Worm (Caenorhabditis elegans) whole organism, young adult: ENCODE results near the gene Y41D4A.4.

Experiments
- ama-1 ChIP-seq, 3 experiments: fragments of 150-350 bp in 1 of 3; sonication (generic microtip) in 2 of 3; optimal IDR thresholded peaks; 2 replicates each; lab custom pipeline; 2014 to 2018; ENCODE audit warnings: missing biosample characterization in 2 of 3, missing genetic modification characterization in 2 of 3, missing genetic modification reagents in 2 of 3
- cebp-1 ChIP-seq, 2 experiments: fragments of 200-800 bp in 1 of 2; sonication (Bioruptor generic) in 1 of 2; sonication (generic microtip) in 1 of 2; IDR thresholded peaks in 1 of 2; optimal IDR thresholded peaks in 1 of 2; 2 replicates each; pipeline versions ENCODE4 v1.3.6 to Lab custom; 2017 to 2022; ENCODE audit warnings: missing compliant biosample characterization in 2 of 2, missing genetic modification characterization in 2 of 2, mild to moderate bottlenecking in 1 of 2, missing genetic modification reagents in 1 of 2, moderate library complexity in 1 of 2
- nhr-90 ChIP-seq: sonication (generic microtip); optimal IDR thresholded peaks from 2 replicates; lab custom pipeline; 2016; ENCODE audit warnings: missing genotype, mild to moderate bottlenecking, missing genetic modification characterization, missing compliant biosample characterization
- repo-1 ChIP-seq: sonication (generic microtip); optimal IDR thresholded peaks from 2 replicates; lab custom pipeline; 2017; ENCODE audit warnings: mild to moderate bottlenecking, missing genetic modification characterization, missing compliant biosample characterization

DNA sequence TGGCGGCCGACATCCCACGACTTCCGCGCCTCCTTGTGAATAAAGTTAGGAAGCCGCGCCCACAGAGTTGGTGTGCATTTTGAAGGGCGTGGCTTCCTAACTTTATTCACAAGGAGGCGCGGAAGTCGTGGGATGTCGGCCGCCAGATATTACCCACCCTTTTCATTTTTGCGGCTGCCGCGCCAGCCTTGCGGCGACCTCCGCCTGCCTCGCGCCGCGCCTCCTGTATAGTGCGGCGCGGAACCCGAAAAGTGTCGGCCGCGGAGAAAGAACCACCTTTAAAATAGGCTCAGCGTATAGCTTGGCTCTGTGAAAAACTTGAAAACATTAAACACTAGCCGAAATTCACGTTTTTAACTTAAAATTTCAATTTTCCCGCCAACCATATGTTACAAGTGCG, 17.7 kb downstream of the Y41D4A.4 start:
- TF ChIP-seq ama-1 (optimal IDR thresholded peaks at IDR 0.05; lab: Kevin White, UChicago): no peak
- TF ChIP-seq ama-1 (GFP tag; optimal IDR thresholded peaks at IDR 0.05; lab: Kevin White, UChicago): no peak
- no peak for TF ChIP-seq nhr-90 (tag; lab: Kevin White, UChicago)
- no peak for TF ChIP-seq repo-1
- no peak for TF ChIP-seq cebp-1 (GFP tag; IDR thresholded peaks at IDR 0.05; lab: Robert Waterston, UW)
- TF ChIP-seq cebp-1 (tag; optimal IDR thresholded peaks at IDR 0.05; lab: Kevin White, UChicago): no peak
